Fruit fly (Drosophila melanogaster): Measurements from ENCODE around the gene Bulli.

Gene Bulli

dm6 chr3L:6467691-6468329 lies 20.7 kb upstream of the Bulli start (continued):
- TF ChIP-seq odd (GFP tag; optimal IDR thresholded peaks at IDR 0.05) (peak; percentile 61), CG10267 (tag; optimal IDR thresholded peaks at IDR 0.05) (peak; percentile 72), CG2129 (GFP tag; IDR thresholded peaks at IDR 0.05; ENCODE audit: partially characterized antibody) (no peak), pzg (GFP tag; optimal IDR thresholded peaks at IDR 0.05) (no peak), CG15696 (tag; optimal IDR thresholded peaks at IDR 0.05) (peak; percentile 68), Optix (GFP tag; IDR thresholded peaks at IDR 0.05) (no peak), her (GFP tag; optimal IDR thresholded peaks at IDR 0.05) (no peak), CG8089 (GFP tag; optimal IDR thresholded peaks at IDR 0.05) (no peak), Mes4 (GFP tag; optimal IDR thresholded peaks at IDR 0.05) (no peak), CG13123 (GFP tag; optimal IDR thresholded peaks at IDR 0.05) (peak; percentile 16), CG9727 (GFP tag; optimal IDR thresholded peaks at IDR 0.05) (peak; percentile 82), CG16815 (GFP tag; optimal IDR thresholded peaks at IDR 0.05) (peak; percentile 33), Poxn (GFP tag; IDR thresholded peaks at IDR 0.05) (no peak), slou (GFP tag; optimal IDR thresholded peaks at IDR 0.05) (no peak), vfl (GFP tag; optimal IDR thresholded peaks at IDR 0.05) (no peak), CG31224 (GFP tag; IDR thresholded peaks at IDR 0.05) (no peak), Vsx1 (GFP tag; optimal IDR thresholded peaks at IDR 0.05) (peak; percentile 87), ash1 (GFP tag; optimal IDR thresholded peaks at IDR 0.05) (no peak), CG17912 (GFP tag; optimal IDR thresholded peaks at IDR 0.05) (no peak), B-H1 (GFP tag; IDR thresholded peaks at IDR 0.05) (peak; percentile 52), Ets65A (GFP tag) (peak; percentile 55), amos (GFP tag; IDR thresholded peaks at IDR 0.05; ENCODE audit: partially characterized antibody) (no peak), CG4328 (GFP tag; optimal IDR thresholded peaks at IDR 0.05) (no peak), CG2202 (tag; optimal IDR thresholded peaks at IDR 0.05) (peak; percentile 59), da (GFP tag; optimal IDR thresholded peaks at IDR 0.05) (no peak), CG4730 (GFP tag; IDR thresholded peaks at IDR 0.05) (0 out of 2 replicates have a peak, but pooled peaks have one; percentile 18), cg (GFP tag; optimal IDR thresholded peaks at IDR 0.05) (no peak), disco-r (GFP tag; optimal IDR thresholded peaks at IDR 0.05) (no peak), CG17612 (GFP tag; IDR thresholded peaks at IDR 0.05) (no peak), CG1024 (GFP tag; IDR thresholded peaks at IDR 0.05) (no peak), sd (tag; optimal IDR thresholded peaks at IDR 0.05) (peak; percentile 24), luna (GFP tag; optimal IDR thresholded peaks at IDR 0.05) (no peak), CG6272 (GFP tag; IDR thresholded peaks at IDR 0.05) (0 out of 2 replicates have a peak, but pooled peaks have one; percentile 15), CG12071 (GFP tag; optimal IDR thresholded peaks at IDR 0.05) (no peak), CG6683 (GFP tag; optimal IDR thresholded peaks at IDR 0.05) (no peak), CG31388 (GFP tag; optimal IDR thresholded peaks at IDR 0.05) (no peak), hth (optimal IDR thresholded peaks at IDR 0.05) (no peak), org-1 (GFP tag; optimal IDR thresholded peaks at IDR 0.05) (peak; percentile 34), CG30431 (GFP tag; optimal IDR thresholded peaks at IDR 0.05) (peak; percentile 54), CG15601 (tag; optimal IDR thresholded peaks at IDR 0.05) (peak; percentile 81), abd-A (tag; optimal IDR thresholded peaks at IDR 0.05) (no peak), CG15479 (GFP tag; optimal IDR thresholded peaks at IDR 0.05) (no peak), Ravus (GFP tag; IDR thresholded peaks at IDR 0.05) (no peak), CG17802 (tag; optimal IDR thresholded peaks at IDR 0.05) (no peak), Mrtf (GFP tag; IDR thresholded peaks at IDR 0.05) (no peak), HLH54F (GFP tag; optimal IDR thresholded peaks at IDR 0.05) (no peak), chif (GFP tag; optimal IDR thresholded peaks at IDR 0.05) (peak in 1 of 2 experiments; percentile 36), eyg (GFP tag; optimal IDR thresholded peaks at IDR 0.05) (no peak), CG1233 (GFP tag; optimal IDR thresholded peaks at IDR 0.05) (peak; percentile 62), wek (GFP tag; optimal IDR thresholded peaks at IDR 0.05) (peak; percentile 36)

Measured in whole organism, embryonic.